Fruit fly (Drosophila melanogaster) whole organism, prepupa: ENCODE data around the gene CG5892.

Source experiments
- Blimp-1 ChIP-seq: fragments of 200-800 bp; sonication (Bioruptor generic); optimal IDR thresholded peaks from 3 replicates; lab custom pipeline; 2017; ENCODE audit warnings: missing biosample characterization, missing genetic modification characterization, mild to moderate bottlenecking, moderate library complexity, missing genetic modification reagents
- CG10631 ChIP-seq: fragments of 200-800 bp; sonication (Bioruptor generic); optimal IDR thresholded peaks from 2 replicates; lab custom pipeline; 2016; ENCODE audit warnings: missing biosample characterization, missing genetic modification characterization
- CG10669 ChIP-seq: fragments of 200-800 bp; sonication (Bioruptor generic); optimal IDR thresholded peaks from 3 replicates; lab custom pipeline; 2018; ENCODE audit warnings: missing biosample characterization, mild to moderate bottlenecking, missing genetic modification characterization, moderate library complexity
- CG11762 ChIP-seq: fragments of 200-800 bp; sonication (Bioruptor generic); optimal IDR thresholded peaks from 3 replicates; lab custom pipeline; 2016; ENCODE audit warnings: missing biosample characterization, missing genetic modification characterization; ENCODE audit not compliant: insufficient read depth
- CG11902 ChIP-seq: fragments of 200-800 bp; sonication (Bioruptor generic); optimal IDR thresholded peaks from 3 replicates; lab custom pipeline; 2016; ENCODE audit warnings: missing biosample characterization, missing genetic modification characterization
- CG15336 ChIP-seq: fragments of 200-800 bp; sonication (Bioruptor generic); IDR thresholded peaks from 2 replicates; pipeline ENCODE4 v1.3.6; 2022; ENCODE audit warnings: missing biosample characterization, missing genetic modification characterization
- CG1621 ChIP-seq: fragments of 200-800 bp; sonication (Bioruptor generic); optimal IDR thresholded peaks from 3 replicates; lab custom pipeline; 2018; ENCODE audit warnings: missing biosample characterization, mild to moderate bottlenecking, missing genetic modification characterization
- CG31627 ChIP-seq: fragments of 200-800 bp; sonication (Bioruptor generic); optimal IDR thresholded peaks from 3 replicates; lab custom pipeline; 2016; ENCODE audit warnings: missing biosample characterization, missing genetic modification characterization
- CG32006 ChIP-seq: fragments of 200-800 bp; sonication (Bioruptor generic); optimal IDR thresholded peaks from 3 replicates; lab custom pipeline; 2017; ENCODE audit warnings: missing biosample characterization, mild to moderate bottlenecking, missing genetic modification characterization
- CG3919 ChIP-seq: fragments of 200-800 bp; sonication (Bioruptor generic); optimal IDR thresholded peaks from 3 replicates; lab custom pipeline; 2016; ENCODE audit warnings: missing biosample characterization, missing genetic modification characterization
- CG6276 ChIP-seq: fragments of 200-800 bp; sonication (Bioruptor generic); optimal IDR thresholded peaks from 2 replicates; lab custom pipeline; 2017; ENCODE audit warnings: missing biosample characterization, mild to moderate bottlenecking, missing genetic modification characterization
- CG6792 ChIP-seq: fragments of 200-800 bp; sonication (Bioruptor generic); optimal IDR thresholded peaks from 3 replicates; lab custom pipeline; 2016; ENCODE audit warnings: missing biosample characterization, missing genetic modification characterization
- CG6808 ChIP-seq: fragments of 200-800 bp; sonication (Bioruptor generic); optimal IDR thresholded peaks from 3 replicates; lab custom pipeline; 2017; ENCODE audit warnings: missing biosample characterization, missing genetic modification characterization, mild to moderate bottlenecking, moderate library complexity, missing genetic modification reagents
- CG6854 ChIP-seq: fragments of 200-800 bp; sonication (Bioruptor generic); optimal IDR thresholded peaks from 2 replicates; lab custom pipeline; 2017; ENCODE audit warnings: missing biosample characterization, mild to moderate bottlenecking, missing genetic modification characterization
- CG7368 ChIP-seq: fragments of 200-800 bp; sonication (Bioruptor generic); optimal IDR thresholded peaks from 3 replicates; lab custom pipeline; 2016; ENCODE audit warnings: missing biosample characterization, missing genetic modification characterization
- CG8119 ChIP-seq: fragments of 200-800 bp; sonication (Bioruptor generic); IDR thresholded peaks from 3 replicates; pipeline ENCODE4 v1.3.6; 2022; ENCODE audit warnings: missing biosample characterization, missing genetic modification characterization
- CG8319 ChIP-seq: fragments of 200-800 bp; sonication (Bioruptor generic); optimal IDR thresholded peaks from 3 replicates; lab custom pipeline; 2016; ENCODE audit warnings: missing biosample characterization, missing genetic modification characterization
- CG8632 ChIP-seq: fragments of 200-800 bp; sonication (Bioruptor generic); optimal IDR thresholded peaks from 3 replicates; lab custom pipeline; 2016; ENCODE audit warnings: missing biosample characterization, missing genetic modification characterization
- CG9139 ChIP-seq: fragments of 200-800 bp; sonication (Bioruptor generic); optimal IDR thresholded peaks from 3 replicates; lab custom pipeline; 2017; ENCODE audit warnings: missing biosample characterization, mild to moderate bottlenecking, missing genetic modification characterization
- Eip75B ChIP-seq: fragments of 200-800 bp; sonication (Bioruptor generic); optimal IDR thresholded peaks from 3 replicates; lab custom pipeline; 2016; ENCODE audit warnings: missing biosample characterization, missing genetic modification characterization
- Ets21C ChIP-seq: fragments of 200-800 bp; sonication (Bioruptor generic); optimal IDR thresholded peaks from 3 replicates; lab custom pipeline; 2016; ENCODE audit warnings: missing biosample characterization, missing genetic modification characterization
- Ets96B ChIP-seq: fragments of 200-800 bp; optimal IDR thresholded peaks from 2 replicates; lab custom pipeline; 2019; ENCODE audit warnings: missing biosample characterization, mild to moderate bottlenecking, missing genetic modification characterization, moderate library complexity
- Gug ChIP-seq: fragments of 200-800 bp; sonication (Bioruptor generic); IDR thresholded peaks from 2 replicates; pipeline ENCODE4 v1.3.6; 2022; ENCODE audit warnings: missing biosample characterization, missing genetic modification characterization
- Hr38 ChIP-seq: sonication (Bioruptor generic); optimal IDR thresholded peaks from 2 replicates; lab custom pipeline; 2016; ENCODE audit warnings: missing biosample characterization, missing genetic modification characterization
- Hr39 ChIP-seq: fragments of 200-800 bp; sonication (Bioruptor generic); optimal IDR thresholded peaks from 2 replicates; lab custom pipeline; 2016; ENCODE audit warnings: missing biosample characterization, missing genetic modification characterization
- Hr4 ChIP-seq: fragments of 200-800 bp; sonication (Bioruptor generic); optimal IDR thresholded peaks from 3 replicates; lab custom pipeline; 2016; ENCODE audit warnings: missing biosample characterization, missing genetic modification characterization
- Lpt ChIP-seq: fragments of 200-800 bp; sonication (Bioruptor generic); optimal IDR thresholded peaks from 3 replicates; lab custom pipeline; 2016; ENCODE audit warnings: missing biosample characterization, missing genetic modification characterization
- OdsH ChIP-seq: fragments of 200-800 bp; sonication (Bioruptor generic); optimal IDR thresholded peaks from 3 replicates; lab custom pipeline; 2016; ENCODE audit warnings: missing biosample characterization, missing genetic modification characterization
- Sox14 ChIP-seq: fragments of 200-800 bp; sonication (Bioruptor generic); optimal IDR thresholded peaks from 3 replicates; lab custom pipeline; 2016; ENCODE audit warnings: missing biosample characterization, missing genetic modification characterization
- Sox15 ChIP-seq: fragments of 200-800 bp; sonication (Bioruptor generic); optimal IDR thresholded peaks from 3 replicates; lab custom pipeline; 2016; ENCODE audit warnings: missing biosample characterization, missing genetic modification characterization
- achi ChIP-seq: fragments of 200-800 bp; sonication (Bioruptor generic); optimal IDR thresholded peaks from 3 replicates; lab custom pipeline; 2016; ENCODE audit warnings: missing biosample characterization, missing genetic modification characterization
- dsx ChIP-seq: fragments of 200-800 bp; optimal IDR thresholded peaks from 3 replicates; lab custom pipeline; 2019; ENCODE audit warnings: missing biosample characterization, mild to moderate bottlenecking, missing genetic modification characterization, moderate library complexity; ENCODE audit not compliant: poor library complexity, severe bottlenecking
- esn ChIP-seq: fragments of 200-800 bp; sonication (Bioruptor generic); optimal IDR thresholded peaks from 2 replicates; lab custom pipeline; 2016; ENCODE audit warnings: missing biosample characterization, mild to moderate bottlenecking, missing genetic modification characterization, moderate library complexity
- fd59A ChIP-seq: fragments of 200-800 bp; sonication (Bioruptor generic); optimal IDR thresholded peaks from 2 replicates; lab custom pipeline; 2017; ENCODE audit warnings: missing biosample characterization, mild to moderate bottlenecking, missing genetic modification characterization, missing genetic modification reagents
- fd85E ChIP-seq: fragments of 200-800 bp; sonication (Bioruptor generic); optimal IDR thresholded peaks from 3 replicates; lab custom pipeline; 2016; ENCODE audit warnings: missing biosample characterization, missing genetic modification characterization
- net ChIP-seq: fragments of 200-800 bp; sonication (Bioruptor generic); optimal IDR thresholded peaks from 3 replicates; lab custom pipeline; 2016; ENCODE audit warnings: missing biosample characterization, missing genetic modification characterization
- pdm3 ChIP-seq: fragments of 200-800 bp; sonication (Bioruptor generic); optimal IDR thresholded peaks from 3 replicates; lab custom pipeline; 2016; ENCODE audit warnings: missing biosample characterization, missing genetic modification characterization
- salr ChIP-seq, 2 experiments: fragments of 200-800 bp; sonication (Bioruptor generic); optimal IDR thresholded peaks; 3 replicates each; lab custom pipeline; 2016 to 2018; ENCODE audit warnings: missing biosample characterization in 2 of 2, missing genetic modification characterization in 2 of 2, mild to moderate bottlenecking in 1 of 2
- spab ChIP-seq: fragments of 200-800 bp; sonication (Bioruptor generic); optimal IDR thresholded peaks from 2 replicates; lab custom pipeline; 2017; ENCODE audit warnings: missing biosample characterization, mild to moderate bottlenecking, missing genetic modification characterization, missing genetic modification reagents
- ss ChIP-seq, 2 experiments: fragments of 200-800 bp; sonication (Bioruptor generic); optimal IDR thresholded peaks; 2 replicates in 1 of 2; 3 replicates in 1 of 2; lab custom pipeline; 2017 to 2018; ENCODE audit warnings: mild to moderate bottlenecking in 2 of 2, missing biosample characterization in 2 of 2, missing genetic modification characterization in 2 of 2, moderate library complexity in 1 of 2
- vri ChIP-seq: fragments of 200-800 bp; sonication (Bioruptor generic); optimal IDR thresholded peaks from 3 replicates; lab custom pipeline; 2016; ENCODE audit warnings: missing biosample characterization, mild to moderate bottlenecking, missing genetic modification characterization

Gene CG5892

DNA sequence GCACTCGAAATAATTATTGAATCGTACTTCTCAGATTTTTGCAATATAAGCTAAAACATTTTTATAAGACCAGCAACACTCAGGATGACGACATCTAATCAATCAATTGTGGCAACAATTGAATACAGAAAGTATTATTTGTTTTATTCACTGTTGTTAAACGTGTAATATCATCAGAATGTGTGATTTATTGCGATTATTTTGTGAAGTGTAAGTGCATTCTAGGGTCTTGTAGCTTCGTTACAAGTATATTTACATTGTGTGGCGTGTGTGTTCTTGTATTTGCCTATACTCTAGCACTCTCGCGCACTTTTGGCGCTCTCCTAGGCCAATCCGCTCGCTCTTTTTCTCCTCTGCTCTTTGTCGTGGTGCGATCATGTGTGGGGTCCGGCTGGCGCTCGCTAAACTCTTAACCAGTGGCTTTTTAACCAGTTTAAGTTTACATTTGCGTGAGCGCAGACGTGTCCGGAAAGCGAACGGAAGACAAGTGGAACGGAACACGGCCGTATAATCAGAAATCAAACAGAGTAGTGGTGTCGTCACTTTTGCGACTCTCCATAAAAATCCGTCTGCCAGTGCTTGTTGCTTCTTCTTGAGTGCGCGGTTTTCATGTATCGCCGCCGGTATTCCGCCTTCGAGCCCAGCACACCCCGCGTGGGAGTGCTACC, 37.8 kb upstream of the CG5892 start (continued):
- TF ChIP-seq CG6808 (peak; percentile 81), esn (GFP tag; lab: Kevin White, UChicago) (peak; percentile 91), Sox14 (GFP tag; lab: Kevin White, UChicago) (peak; percentile 96), Blimp-1 (GFP tag; lab: Kevin White, UChicago) (peak; percentile 13), Hr38 (GFP tag; lab: Kevin White, UChicago) (peak; percentile 10), Ets96B (peak; percentile 93), CG11762 (GFP tag; lab: Kevin White, UChicago) (peak; percentile 95), Ets21C (GFP tag; lab: Kevin White, UChicago) (peak; percentile 70), dsx (GFP tag; lab: Kevin White, UChicago) (peak; percentile 91), CG6276 (GFP tag; lab: Kevin White, UChicago) (peak; percentile 93), CG6792 (peak; percentile 88), CG1621 (peak; percentile 84), ss (GFP tag; optimal IDR thresholded peaks at IDR 0.05; lab: Kevin White, UChicago) (peak; percentile 81 to 85), Eip75B (GFP tag; lab: Kevin White, UChicago) (peak; percentile 97), salr (GFP tag; optimal IDR thresholded peaks at IDR 0.05; lab: Kevin White, UChicago) (peak; percentile 84 to 97), Lpt (GFP tag; lab: Kevin White, UChicago) (peak; percentile 95), vri (peak; percentile 55), Hr39 (GFP tag; lab: Kevin White, UChicago) (peak; percentile 90), pdm3 (GFP tag; lab: Kevin White, UChicago) (peak; percentile 96), achi (peak; percentile 92), Gug (peak; percentile 91), net (GFP tag; lab: Kevin White, UChicago) (peak; percentile 93), CG10669 (GFP tag; lab: Kevin White, UChicago) (peak; percentile 90), spab (GFP tag; lab: Kevin White, UChicago) (peak; percentile 88), CG8119 (GFP tag; lab: Robert Waterston, UW) (peak; percentile 92), fd59A (peak; percentile 89), CG9139 (GFP tag; lab: Kevin White, UChicago) (peak; percentile 75), OdsH (peak; percentile 95), CG8632 (GFP tag; lab: Kevin White, UChicago) (peak; percentile 86), CG6854 (GFP tag; lab: Kevin White, UChicago) (no peak), Hr4 (GFP tag; lab: Kevin White, UChicago) (peak; percentile 97), CG3919 (GFP tag; lab: Kevin White, UChicago) (peak; percentile 93), Sox15 (GFP tag; lab: Kevin White, UChicago) (peak; percentile 86), CG11902 (GFP tag; lab: Kevin White, UChicago) (peak; percentile 85), CG15336 (GFP tag; lab: Robert Waterston, UW) (peak; percentile 95), CG32006 (GFP tag; lab: Kevin White, UChicago) (peak; percentile 98), fd85E (GFP tag; lab: Kevin White, UChicago) (peak; percentile 77), CG7368 (GFP tag; lab: Kevin White, UChicago) (peak; percentile 84), CG10631 (GFP tag; lab: Kevin White, UChicago) (peak; percentile 93), CG8319 (peak; percentile 84), CG31627 (GFP tag; lab: Kevin White, UChicago) (peak; percentile 87)
